Comparison of ENCODE assay signal across 1 fruit fly cellular context in genomic region chr3R:11809620-11810019, dm6.
TF ChIP-seq lines count a peak whose summit lies in the region.

No protein-coding gene starts in this region.

TF ChIP-seq in whole organism, embryonic, 481 proteins besides CTCF, POLR2A, EP300 and RAD21 (continued from another document):
- TF ChIP-seq Optix (GFP tag; IDR thresholded peaks at IDR 0.05; lab: Robert Waterston, UW), result no peak
- no peak for TF ChIP-seq Nf-YA (GFP tag; IDR thresholded peaks at IDR 0.05; lab: Robert Waterston, UW)
- TF ChIP-seq CG11695 (GFP tag; IDR thresholded peaks at IDR 0.05; lab: Robert Waterston, UW), result no peak
- no peak for TF ChIP-seq CG8290 (GFP tag; optimal IDR thresholded peaks at IDR 0.05; lab: Kevin White, UChicago)
- peak in 1 of 2 experiments; percentile 67 for TF ChIP-seq CG8290 (tag; optimal IDR thresholded peaks at IDR 0.05; lab: Kevin White, UChicago)
- TF ChIP-seq nom (GFP tag; optimal IDR thresholded peaks at IDR 0.05; lab: Kevin White, UChicago), result no peak
- TF ChIP-seq Neu2 (GFP tag; optimal IDR thresholded peaks at IDR 0.05; lab: Kevin White, UChicago; ENCODE audit: borderline replicate concordance), result no peak
- TF ChIP-seq CG5953 (GFP tag; IDR thresholded peaks at IDR 0.05; lab: Robert Waterston, UW), result no peak
- peak; percentile 57 for TF ChIP-seq CG12299 (tag; optimal IDR thresholded peaks at IDR 0.05; lab: Kevin White, UChicago)
- TF ChIP-seq CkIIα-i1 (GFP tag; IDR thresholded peaks at IDR 0.05; lab: Robert Waterston, UW), result no peak
- no peak for TF ChIP-seq h (optimal IDR thresholded peaks at IDR 0.05; lab: Kevin White, UChicago)
- peak; percentile 48 for TF ChIP-seq CG17359 (tag; optimal IDR thresholded peaks at IDR 0.05; lab: Kevin White, UChicago)
- TF ChIP-seq Sin3A (optimal IDR thresholded peaks at IDR 0.05; lab: Kevin White, UChicago), result no peak
- TF ChIP-seq CG11504 (tag; optimal IDR thresholded peaks at IDR 0.05; lab: Kevin White, UChicago), result peak; percentile 49
- TF ChIP-seq ham (GFP tag; IDR thresholded peaks at IDR 0.05; lab: Robert Waterston, UW), result no peak
- no peak for TF ChIP-seq CG1024 (GFP tag; IDR thresholded peaks at IDR 0.05; lab: Robert Waterston, UW)
- no peak for TF ChIP-seq Gsc (GFP tag; IDR thresholded peaks at IDR 0.05; lab: Robert Waterston, UW)
- no peak for TF ChIP-seq hb (GFP tag; IDR thresholded peaks at IDR 0.05; lab: Robert Waterston, UW; ENCODE audit: partially characterized antibody)
- TF ChIP-seq cad (GFP tag; optimal IDR thresholded peaks at IDR 0.05; lab: Kevin White, UChicago), result no peak
- peak; percentile 80 for TF ChIP-seq gcm (GFP tag; optimal IDR thresholded peaks at IDR 0.05; lab: Kevin White, UChicago)
- no peak for TF ChIP-seq CG32772 (GFP tag; IDR thresholded peaks at IDR 0.05; lab: Robert Waterston, UW)
- peak; percentile 79 for TF ChIP-seq CG15269 (tag; optimal IDR thresholded peaks at IDR 0.05; lab: Kevin White, UChicago)
- 0 out of 2 replicates have a peak, but pooled peaks have one; percentile 13 for TF ChIP-seq stc (GFP tag; IDR thresholded peaks at IDR 0.05; lab: Robert Waterston, UW)
- peak; percentile 20 for TF ChIP-seq gro (GFP tag; optimal IDR thresholded peaks at IDR 0.05; lab: Kevin White, UChicago)
- TF ChIP-seq CG12942 (GFP tag; optimal IDR thresholded peaks at IDR 0.05; lab: Kevin White, UChicago), result no peak
- no peak for TF ChIP-seq az2 (GFP tag; optimal IDR thresholded peaks at IDR 0.05; lab: Kevin White, UChicago)
- TF ChIP-seq kni (GFP tag; optimal IDR thresholded peaks at IDR 0.05; lab: Kevin White, UChicago), result no peak
- TF ChIP-seq Awh (GFP tag; IDR thresholded peaks at IDR 0.05; lab: Robert Waterston, UW), result no peak
- no peak for TF ChIP-seq CG2199 (GFP tag; IDR thresholded peaks at IDR 0.05; lab: Robert Waterston, UW)
- TF ChIP-seq fd3F (GFP tag; optimal IDR thresholded peaks at IDR 0.05; lab: Kevin White, UChicago), result peak; percentile 49
- no peak for TF ChIP-seq lov (optimal IDR thresholded peaks at IDR 0.05; lab: Kevin White, UChicago)
- TF ChIP-seq lov (GFP tag; IDR thresholded peaks at IDR 0.05; lab: Robert Waterston, UW), result no peak
- no peak for TF ChIP-seq CG15696 (tag; optimal IDR thresholded peaks at IDR 0.05; lab: Kevin White, UChicago)
- TF ChIP-seq p53 (GFP tag; optimal IDR thresholded peaks at IDR 0.05; lab: Kevin White, UChicago), result no peak
- no peak for TF ChIP-seq tx (GFP tag; optimal IDR thresholded peaks at IDR 0.05; lab: Kevin White, UChicago)
- TF ChIP-seq Taf1 (GFP tag; IDR thresholded peaks at IDR 0.05; lab: Robert Waterston, UW), result no peak
- no peak for TF ChIP-seq sna (GFP tag; IDR thresholded peaks at IDR 0.05; lab: Robert Waterston, UW; ENCODE audit: partially characterized antibody)
- no peak; the same call in 2 of the 3 replicates for TF ChIP-seq CG6175 (GFP tag; IDR thresholded peaks at IDR 0.05; lab: Robert Waterston, UW)
- TF ChIP-seq Blimp-1 (GFP tag; optimal IDR thresholded peaks at IDR 0.05; lab: Kevin White, UChicago), result peak; percentile 26
- TF ChIP-seq row (GFP tag; IDR thresholded peaks at IDR 0.05; lab: Robert Waterston, UW), result no peak
- TF ChIP-seq Stat92E (GFP tag; optimal IDR thresholded peaks at IDR 0.05; lab: Kevin White, UChicago), result no peak
- no peak for TF ChIP-seq CG10959 (GFP tag; IDR thresholded peaks at IDR 0.05; lab: Robert Waterston, UW)
